Fruit fly (Drosophila melanogaster): ENCODE data around the gene CG11444.

The CG11444 gene

dm6 chrX:4508072-4508644 is 46.0 kb downstream of the CG11444 start (continued):
- TF ChIP-seq inv (GFP tag; IDR thresholded peaks at IDR 0.05; ENCODE audit: partially characterized antibody) (no peak), Trl (optimal IDR thresholded peaks at IDR 0.05) (peak; percentile 76 to 93), Trl (GFP tag; optimal IDR thresholded peaks at IDR 0.05) (no peak), otp (GFP tag; IDR thresholded peaks at IDR 0.05) (no peak), Nf-YB (GFP tag; optimal IDR thresholded peaks at IDR 0.05) (peak; percentile 94)

- 0 out of 2 replicates have a peak, but pooled peaks have one; percentile 31 for TF ChIP-seq CG3847 (GFP tag; IDR thresholded peaks at IDR 0.05)
- peak; percentile 30 for TF ChIP-seq Nf-YC (tag; optimal IDR thresholded peaks at IDR 0.05)
- peak; percentile 66 for TF ChIP-seq CG3281 (GFP tag; optimal IDR thresholded peaks at IDR 0.05)
- TF ChIP-seq pros (GFP tag; optimal IDR thresholded peaks at IDR 0.05): peak; percentile 87
- peak; percentile 57 for TF ChIP-seq Side (GFP tag; optimal IDR thresholded peaks at IDR 0.05)
- no peak for TF ChIP-seq Fer1 (GFP tag; optimal IDR thresholded peaks at IDR 0.05)
- TF ChIP-seq CG3838 (GFP tag; optimal IDR thresholded peaks at IDR 0.05): no peak
- no peak for TF ChIP-seq Dbx (GFP tag; IDR thresholded peaks at IDR 0.05)
- peak; percentile 58 for TF ChIP-seq pum (GFP tag; optimal IDR thresholded peaks at IDR 0.05)
- TF ChIP-seq CG9437 (GFP tag; optimal IDR thresholded peaks at IDR 0.05): peak; percentile 33
- no peak for TF ChIP-seq ash1 (GFP tag; optimal IDR thresholded peaks at IDR 0.05)
- TF ChIP-seq kay (GFP tag; optimal IDR thresholded peaks at IDR 0.05): no peak
- no peak for TF ChIP-seq CG12155 (GFP tag; optimal IDR thresholded peaks at IDR 0.05)
- TF ChIP-seq CG10462 (GFP tag; optimal IDR thresholded peaks at IDR 0.05): no peak
- no peak for TF ChIP-seq CG2120 (GFP tag; optimal IDR thresholded peaks at IDR 0.05)
- TF ChIP-seq ttk (GFP tag; IDR thresholded peaks at IDR 0.05): peak; percentile 28; the same call in 1 of the 2 replicates
- TF ChIP-seq CG17568 (GFP tag; optimal IDR thresholded peaks at IDR 0.05): peak; percentile 40
- TF ChIP-seq gem (tag; optimal IDR thresholded peaks at IDR 0.05): peak; percentile 45
- TF ChIP-seq Bdp1 (GFP tag; optimal IDR thresholded peaks at IDR 0.05): peak; percentile 13
- peak; percentile 56 for TF ChIP-seq Hr3 (GFP tag; optimal IDR thresholded peaks at IDR 0.05)
- no peak for TF ChIP-seq pan (optimal IDR thresholded peaks at IDR 0.05)
- peak in 1 of 2 experiments; percentile 42 for TF ChIP-seq pan (GFP tag; optimal IDR thresholded peaks at IDR 0.05 in 1 of 2, IDR thresholded peaks at IDR 0.05 in 1 of 2)
- peak; percentile 15 for TF ChIP-seq fd64A (GFP tag; optimal IDR thresholded peaks at IDR 0.05)
- peak; percentile 77 for TF ChIP-seq CG2875 (GFP tag; optimal IDR thresholded peaks at IDR 0.05)
- TF ChIP-seq PHDP (tag; optimal IDR thresholded peaks at IDR 0.05): peak; percentile 64
- TF ChIP-seq CG9876 (GFP tag; optimal IDR thresholded peaks at IDR 0.05): peak; percentile 42
- 0 out of 2 replicates have a peak, but pooled peaks have one; percentile 7 for TF ChIP-seq ap (GFP tag; IDR thresholded peaks at IDR 0.05)
- TF ChIP-seq Fer3 (tag; optimal IDR thresholded peaks at IDR 0.05): no peak
- TF ChIP-seq CG1529 (GFP tag; optimal IDR thresholded peaks at IDR 0.05): peak; percentile 60
- TF ChIP-seq Xrp1 (GFP tag; IDR thresholded peaks at IDR 0.05): peak; percentile 71
- TF ChIP-seq CG18619 (GFP tag; optimal IDR thresholded peaks at IDR 0.05): peak; percentile 47
- peak; percentile 54 for TF ChIP-seq CG6813 (GFP tag; optimal IDR thresholded peaks at IDR 0.05)
- peak; percentile 55 for TF ChIP-seq Atf-2 (GFP tag; optimal IDR thresholded peaks at IDR 0.05)
- TF ChIP-seq CG15011 (GFP tag; optimal IDR thresholded peaks at IDR 0.05): no peak
- TF ChIP-seq prd (optimal IDR thresholded peaks at IDR 0.05): no peak
- TF ChIP-seq prd (GFP tag; IDR thresholded peaks at IDR 0.05): peak; percentile 72; the same call in 2 of the 3 replicates
- peak; percentile 35 for TF ChIP-seq kah (GFP tag; optimal IDR thresholded peaks at IDR 0.05)
- no peak for TF ChIP-seq gt (GFP tag; IDR thresholded peaks at IDR 0.05)
- TF ChIP-seq CG12391 (tag; optimal IDR thresholded peaks at IDR 0.05): peak; percentile 34
- TF ChIP-seq vnd (GFP tag; IDR thresholded peaks at IDR 0.05; ENCODE audit: partially characterized antibody): no peak
- peak; percentile 11 to 67 for TF ChIP-seq bsh (GFP tag; optimal IDR thresholded peaks at IDR 0.05)
- no peak for TF ChIP-seq exex (tag; optimal IDR thresholded peaks at IDR 0.05)
- TF ChIP-seq CG17385 (GFP tag; optimal IDR thresholded peaks at IDR 0.05): peak; percentile 59
- no peak for TF ChIP-seq gfzf (GFP tag; optimal IDR thresholded peaks at IDR 0.05)
Measured at dm6 chrX:4507121-4507520, 47.1 kb downstream of the CG11444 start.

All from whole organism, embryonic.